Worm (Caenorhabditis elegans) whole organism, L2 larva: ENCODE results near the gene F59E11.7.

Source experiments
- C34F6.9 ChIP-seq: fragments of 150-350 bp; optimal IDR thresholded peaks from 2 replicates; lab custom pipeline; 2014; ENCODE audit warnings: missing biosample characterization, missing genetic modification characterization
- R02D3.7 ChIP-seq: fragments of 150-350 bp; optimal IDR thresholded peaks from 2 replicates; lab custom pipeline; 2014; ENCODE audit warnings: missing biosample characterization, missing genetic modification characterization
- Y55F3AM.14 ChIP-seq: fragments of 200-800 bp; sonication (Bioruptor generic); optimal IDR thresholded peaks from 2 replicates; lab custom pipeline; 2018; ENCODE audit warnings: mild to moderate bottlenecking, missing genetic modification characterization, missing compliant biosample characterization
- ZK546.5 ChIP-seq: sonication (generic microtip); optimal IDR thresholded peaks from 2 replicates; lab custom pipeline; 2017; ENCODE audit warnings: missing biosample characterization, missing genetic modification characterization
- alr-1 ChIP-seq: fragments of 150-350 bp; optimal IDR thresholded peaks from 2 replicates; lab custom pipeline; 2014; ENCODE audit warnings: missing biosample characterization, missing genetic modification characterization
- aly-2 ChIP-seq: fragments of 150-350 bp; optimal IDR thresholded peaks from 2 replicates; lab custom pipeline; 2014; ENCODE audit warnings: missing biosample characterization, missing genetic modification characterization
- ama-1 ChIP-seq: fragments of 150-350 bp; optimal IDR thresholded peaks from 2 replicates; lab custom pipeline; 2018; ENCODE audit warnings: inconsistent platforms
- ceh-82 ChIP-seq: fragments of 150-350 bp; optimal IDR thresholded peaks from 2 replicates; lab custom pipeline; 2014; ENCODE audit warnings: missing biosample characterization, missing genetic modification characterization
- crh-2 ChIP-seq: sonication (generic microtip); optimal IDR thresholded peaks from 2 replicates; lab custom pipeline; 2017; ENCODE audit warnings: missing biosample characterization, missing genetic modification characterization
- egl-27 ChIP-seq: sonication (generic microtip); optimal IDR thresholded peaks from 3 replicates; lab custom pipeline; 2017; ENCODE audit warnings: missing biosample characterization, missing genetic modification reagents, missing genetic modification characterization
- elt-1 ChIP-seq: fragments of 150-350 bp; optimal IDR thresholded peaks from 2 replicates; lab custom pipeline; 2014; ENCODE audit warnings: missing biosample characterization, missing genetic modification characterization
- fos-1 ChIP-seq: fragments of 150-350 bp; optimal IDR thresholded peaks from 2 replicates; lab custom pipeline; 2014; ENCODE audit warnings: missing biosample characterization, missing genetic modification characterization
- gmeb-1 ChIP-seq: fragments of 150-350 bp; optimal IDR thresholded peaks from 2 replicates; lab custom pipeline; 2014; ENCODE audit warnings: missing biosample characterization, missing genetic modification characterization
- lin-11 ChIP-seq: fragments of 150-350 bp; sonication (generic microtip); optimal IDR thresholded peaks from 2 replicates; lab custom pipeline; 2014; ENCODE audit warnings: missing biosample characterization, missing genetic modification characterization, inconsistent platforms, mixed read lengths
- lin-13 ChIP-seq: fragments of 150-350 bp; optimal IDR thresholded peaks from 2 replicates; lab custom pipeline; 2014; ENCODE audit warnings: missing biosample characterization, missing genetic modification reagents, missing genetic modification characterization
- lin-39 ChIP-seq: fragments of 150-350 bp; optimal IDR thresholded peaks from 2 replicates; lab custom pipeline; 2014; ENCODE audit warnings: missing biosample characterization, missing genetic modification reagents, missing genetic modification characterization
- lsy-2 ChIP-seq, 2 experiments: fragments of 150-350 bp in 1 of 2; sonication (generic microtip) in 1 of 2; optimal IDR thresholded peaks; 2 replicates each; lab custom pipeline; 2014 to 2017; ENCODE audit warnings: missing biosample characterization in 2 of 2, missing genetic modification characterization in 2 of 2
- mab-5 ChIP-seq: fragments of 150-350 bp; optimal IDR thresholded peaks from 2 replicates; lab custom pipeline; 2014; ENCODE audit warnings: missing biosample characterization, missing genetic modification characterization
- mbf-1 ChIP-seq: sonication (generic microtip); optimal IDR thresholded peaks from 2 replicates; lab custom pipeline; 2017; ENCODE audit warnings: missing biosample characterization, missing genetic modification characterization
- mdl-1 ChIP-seq, 2 experiments: fragments of 150-350 bp in 1 of 2; sonication (generic microtip) in 1 of 2; optimal IDR thresholded peaks; 2 replicates each; lab custom pipeline; 2017; ENCODE audit warnings: missing biosample characterization in 2 of 2, missing genetic modification characterization in 2 of 2
- nhr-10 ChIP-seq: sonication (generic microtip); optimal IDR thresholded peaks from 2 replicates; lab custom pipeline; 2017; ENCODE audit warnings: missing biosample characterization, missing genetic modification characterization
- nhr-12 ChIP-seq: fragments of 150-350 bp; optimal IDR thresholded peaks from 2 replicates; lab custom pipeline; 2014; ENCODE audit warnings: missing biosample characterization, missing genetic modification characterization
- nhr-129 ChIP-seq: fragments of 150-350 bp; optimal IDR thresholded peaks from 2 replicates; lab custom pipeline; 2014; ENCODE audit warnings: missing biosample characterization, missing genetic modification characterization
- nhr-21 ChIP-seq: fragments of 150-350 bp; optimal IDR thresholded peaks from 2 replicates; lab custom pipeline; 2014; ENCODE audit warnings: missing biosample characterization, missing genetic modification characterization
- nhr-23 ChIP-seq: fragments of 150-350 bp; optimal IDR thresholded peaks from 2 replicates; lab custom pipeline; 2014; ENCODE audit warnings: missing biosample characterization, missing genetic modification reagents, missing genetic modification characterization
- nhr-237 ChIP-seq: fragments of 150-350 bp; optimal IDR thresholded peaks from 2 replicates; lab custom pipeline; 2014; ENCODE audit warnings: missing biosample characterization, missing genetic modification characterization
- nhr-6 ChIP-seq: fragments of 150-350 bp; optimal IDR thresholded peaks from 2 replicates; lab custom pipeline; 2014; ENCODE audit warnings: missing biosample characterization, missing genetic modification characterization
- peb-1 ChIP-seq: fragments of 150-350 bp; optimal IDR thresholded peaks from 2 replicates; lab custom pipeline; 2014; ENCODE audit warnings: missing biosample characterization, missing genetic modification characterization
- skn-1 ChIP-seq: sonication (generic microtip); optimal IDR thresholded peaks from 2 replicates; lab custom pipeline; 2017; ENCODE audit warnings: missing biosample characterization, missing genetic modification characterization
- sma-3 ChIP-seq: sonication (generic microtip); optimal IDR thresholded peaks from 2 replicates; lab custom pipeline; 2016; ENCODE audit warnings: missing genetic modification reagents, missing genetic modification characterization, missing compliant biosample characterization
- sma-9 ChIP-seq, 2 experiments: fragments of 150-350 bp in 1 of 2; sonication (generic microtip) in 1 of 2; optimal IDR thresholded peaks; 2 replicates each; lab custom pipeline; 2014 to 2016; ENCODE audit warnings: missing genetic modification characterization in 2 of 2, mild to moderate bottlenecking in 1 of 2, missing biosample characterization in 1 of 2, missing compliant biosample characterization in 1 of 2, missing genetic modification reagents in 1 of 2, moderate library complexity in 1 of 2
- snpc-4 ChIP-seq: fragments of 150-350 bp; optimal IDR thresholded peaks from 2 replicates; lab custom pipeline; 2014; ENCODE audit warnings: missing biosample characterization, missing genetic modification characterization
- unc-39 ChIP-seq: fragments of 150-350 bp; optimal IDR thresholded peaks from 2 replicates; lab custom pipeline; 2014; ENCODE audit warnings: missing biosample characterization, missing genetic modification characterization
- unc-62 ChIP-seq: fragments of 150-350 bp; optimal IDR thresholded peaks from 2 replicates; lab custom pipeline; 2014; ENCODE audit warnings: missing biosample characterization, missing genetic modification reagents, missing genetic modification characterization
- zag-1 ChIP-seq: fragments of 150-350 bp; optimal IDR thresholded peaks from 2 replicates; lab custom pipeline; 2014; ENCODE audit warnings: missing biosample characterization, missing genetic modification characterization
- ztf-1 ChIP-seq: fragments of 200-800 bp; sonication (Bioruptor generic); conservative IDR thresholded peaks from 2 replicates; pipeline ENCODE4 v1.3.6; 2022; ENCODE audit warnings: missing genetic modification characterization, missing compliant biosample characterization
- ztf-11 ChIP-seq: sonication (generic microtip); optimal IDR thresholded peaks from 2 replicates; lab custom pipeline; 2017; ENCODE audit warnings: missing biosample characterization, missing genetic modification characterization
- ztf-4 ChIP-seq: fragments of 150-350 bp; optimal IDR thresholded peaks from 2 replicates; lab custom pipeline; 2014; ENCODE audit warnings: missing biosample characterization, missing genetic modification characterization

The F59E11.7 gene

DNA sequence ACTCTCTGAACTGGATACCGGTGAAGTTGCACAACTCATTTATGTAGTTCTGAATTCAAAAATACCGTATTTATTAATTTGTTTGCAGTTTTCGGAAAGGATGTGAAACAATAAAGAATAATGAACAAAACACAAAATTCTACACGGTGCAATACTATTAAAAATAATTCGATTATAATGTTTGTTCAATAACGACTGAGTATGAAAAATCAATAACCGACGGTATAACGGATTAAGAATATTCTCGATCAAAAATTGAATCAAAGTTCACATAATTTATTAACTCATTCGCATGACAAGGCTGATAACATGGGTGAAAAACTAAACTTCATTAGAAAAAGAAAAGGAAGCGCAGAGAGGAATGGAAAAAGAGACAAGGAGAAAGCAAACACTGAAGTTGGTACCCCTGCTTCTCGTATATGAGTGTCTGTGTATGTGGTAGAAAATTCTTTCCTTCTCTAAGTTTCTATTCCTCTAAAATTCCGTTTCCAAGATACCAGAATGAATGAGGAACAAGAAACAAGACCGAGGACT is 15.1 kb upstream of the F59E11.7 start, which contains the start of gene nhr-143:
Gene nhr-143 (minus strand): TSS at position 51 of the 534 bp plus-strand sequence.
- peak; percentile 78 for TF ChIP-seq fos-1 (tag; lab: Kevin White, UChicago)
- TF ChIP-seq peb-1 (tag; lab: Kevin White, UChicago): no peak
- TF ChIP-seq crh-2 (tag; lab: Kevin White, UChicago): peak; percentile 27
- no peak for TF ChIP-seq nhr-21 (tag; lab: Kevin White, UChicago)
- TF ChIP-seq nhr-237: no peak

DNA sequence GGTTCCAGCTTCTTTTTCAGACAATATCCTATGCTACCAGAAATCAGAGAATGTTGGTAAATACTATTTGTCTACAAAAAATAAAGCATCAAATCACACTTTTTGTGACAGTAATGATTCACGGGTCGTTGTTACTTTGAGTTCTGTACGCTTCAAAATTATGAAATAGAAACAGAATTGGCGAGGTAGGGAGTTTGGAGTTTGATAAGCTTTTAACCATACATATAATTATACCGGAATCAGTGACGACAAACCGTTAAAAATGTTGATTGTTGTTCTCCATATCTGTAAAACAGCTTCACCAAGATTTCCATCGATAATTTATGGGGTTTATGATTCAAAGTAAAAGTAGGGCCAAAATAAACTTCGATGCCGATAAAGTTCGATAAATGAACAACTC is 12.1 kb upstream of the F59E11.7 start:
- no peak for TF ChIP-seq zag-1
- TF ChIP-seq ama-1 (lab: Kevin White, UChicago): no peak
- TF ChIP-seq nhr-129 (tag; lab: Kevin White, UChicago): no peak
- no peak for TF ChIP-seq nhr-12
- no peak for TF ChIP-seq sma-9 (GFP tag; optimal IDR thresholded peaks at IDR 0.05; lab: Kevin White, UChicago)
- no peak for TF ChIP-seq sma-9 (tag; optimal IDR thresholded peaks at IDR 0.05; lab: Kevin White, UChicago)
- TF ChIP-seq aly-2 (tag; lab: Kevin White, UChicago): no peak
- TF ChIP-seq sma-3: no peak
- TF ChIP-seq alr-1: no peak
- no peak for TF ChIP-seq nhr-23 (tag; lab: Kevin White, UChicago)
- no peak for TF ChIP-seq lin-39 (tag; lab: Kevin White, UChicago)
- no peak for TF ChIP-seq nhr-6 (tag; lab: Kevin White, UChicago)
- no peak for TF ChIP-seq lsy-2 (tag; optimal IDR thresholded peaks at IDR 0.05; lab: Kevin White, UChicago)
- no peak for TF ChIP-seq snpc-4 (tag; lab: Kevin White, UChicago)
- no peak for TF ChIP-seq mab-5 (tag; lab: Kevin White, UChicago)
- TF ChIP-seq fos-1 (tag; lab: Kevin White, UChicago): no peak
- TF ChIP-seq peb-1 (tag; lab: Kevin White, UChicago): no peak
- no peak for TF ChIP-seq lin-13 (GFP tag; lab: Kevin White, UChicago)
- TF ChIP-seq skn-1 (tag; lab: Kevin White, UChicago): no peak

DNA sequence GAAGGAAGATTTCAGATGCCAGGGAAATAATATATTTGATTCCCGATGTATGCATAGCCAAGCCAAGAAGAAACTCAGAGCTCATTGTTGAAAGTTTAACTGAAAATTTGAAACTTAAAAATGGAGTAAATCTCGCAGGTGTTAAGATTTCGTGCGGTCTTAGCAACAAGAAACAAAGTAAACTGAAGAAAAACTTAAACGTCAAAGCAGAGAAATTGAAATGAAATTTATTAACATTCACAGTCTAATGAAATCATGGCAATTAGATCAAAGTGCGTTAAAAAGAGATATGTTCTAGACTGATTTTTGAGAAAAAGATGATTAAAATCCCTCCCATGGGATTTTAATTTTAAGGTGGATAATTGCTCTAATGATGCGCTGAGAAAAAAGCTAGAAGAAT is 9.2 kb upstream of the F59E11.7 start, which contains the start of gene str-84:
Gene str-84 (minus strand): TSS at position 101 of the 400 bp plus-strand sequence.
- TF ChIP-seq C34F6.9 (tag; lab: Kevin White, UChicago) (no peak), peb-1 (tag; lab: Kevin White, UChicago) (no peak), gmeb-1 (tag; lab: Kevin White, UChicago) (no peak)
- TF ChIP-seq, all 48 proteins: peak for 0

DNA sequence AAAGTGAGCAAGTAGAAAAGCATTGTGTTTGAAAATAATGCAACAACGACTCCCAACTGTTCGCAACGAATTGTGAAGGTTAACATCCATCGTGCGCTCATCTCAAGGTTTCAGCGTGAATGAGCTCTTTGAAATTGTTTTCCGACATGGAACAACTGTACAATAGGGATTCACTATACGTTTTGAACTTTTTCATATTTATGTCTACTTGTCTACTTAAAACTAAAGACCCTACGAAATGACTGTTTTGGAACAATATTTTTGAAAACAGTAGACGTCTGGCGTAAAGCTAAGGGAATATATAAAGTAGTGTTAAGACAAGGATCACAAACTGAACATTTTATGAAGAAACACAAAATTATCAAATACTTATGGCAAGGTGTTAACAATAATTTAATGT is 6.4 kb upstream of the F59E11.7 start, which contains the start of gene str-86:
Gene str-86 (minus strand): TSS at position 101 of the 400 bp plus-strand sequence.
- TF ChIP-seq ceh-82 (tag; lab: Kevin White, UChicago) (no peak), ama-1 (lab: Kevin White, UChicago) (no peak), R02D3.7 (no peak), peb-1 (tag; lab: Kevin White, UChicago) (no peak), ztf-1 (GFP tag; lab: Robert Waterston, UW) (no peak), unc-39 (tag; lab: Kevin White, UChicago) (no peak), ztf-11 (tag; lab: Kevin White, UChicago) (no peak), lin-39 (tag; lab: Kevin White, UChicago) (no peak), lin-11 (tag; lab: Kevin White, UChicago) (no peak), elt-1 (tag; lab: Kevin White, UChicago) (no peak), nhr-23 (tag; lab: Kevin White, UChicago) (no peak), lsy-2 (tag; optimal IDR thresholded peaks at IDR 0.05; lab: Kevin White, UChicago) (no peak), mbf-1 (tag; lab: Kevin White, UChicago) (no peak), zag-1 (no peak), nhr-237 (no peak), unc-62 (GFP tag; lab: Kevin White, UChicago) (no peak), mab-5 (tag; lab: Kevin White, UChicago) (no peak)

- TF ChIP-seq crh-2 (tag; lab: Kevin White, UChicago) (no peak), mdl-1 (tag; optimal IDR thresholded peaks at IDR 0.05; lab: Kevin White, UChicago) (no peak), nhr-10 (tag; lab: Kevin White, UChicago) (no peak), nhr-6 (tag; lab: Kevin White, UChicago) (no peak), Y55F3AM.14 (GFP tag; lab: Kevin White, UChicago) (no peak), sma-9 (GFP tag; optimal IDR thresholded peaks at IDR 0.05; lab: Kevin White, UChicago) (no peak), sma-9 (tag; optimal IDR thresholded peaks at IDR 0.05; lab: Kevin White, UChicago) (no peak), egl-27 (no peak), mab-5 (tag; lab: Kevin White, UChicago) (no peak), gmeb-1 (tag; lab: Kevin White, UChicago) (no peak), lsy-2 (tag; optimal IDR thresholded peaks at IDR 0.05; lab: Kevin White, UChicago) (no peak), lin-11 (tag; lab: Kevin White, UChicago) (no peak), elt-1 (tag; lab: Kevin White, UChicago) (no peak), snpc-4 (tag; lab: Kevin White, UChicago) (no peak), ztf-4 (no peak), ZK546.5 (tag; lab: Kevin White, UChicago) (no peak)
Measured at ce11 chrV:8984783-8985182, 5.3 kb upstream of the F59E11.7 start.
